Fruit fly (Drosophila melanogaster): ENCODE results near the gene CG5001.

CG5001 gene

dm6 chr2L:1157679-1158518 lies 27.7 kb upstream of the CG5001 start, which contains the start of gene capt (continued):
- TF ChIP-seq Stat92E (GFP tag; optimal IDR thresholded peaks at IDR 0.05) (no peak), Dip2 (GFP tag; IDR thresholded peaks at IDR 0.05) (no peak), wor (GFP tag; IDR thresholded peaks at IDR 0.05) (no peak), CG1233 (GFP tag; optimal IDR thresholded peaks at IDR 0.05) (no peak), nom (GFP tag; optimal IDR thresholded peaks at IDR 0.05) (no peak), pzg (GFP tag; optimal IDR thresholded peaks at IDR 0.05) (peak; percentile 39), ab (GFP tag; optimal IDR thresholded peaks at IDR 0.05) (no peak), Sox102F (GFP tag; optimal IDR thresholded peaks at IDR 0.05) (no peak), Bdp1 (GFP tag; optimal IDR thresholded peaks at IDR 0.05) (no peak), CG18011 (GFP tag; optimal IDR thresholded peaks at IDR 0.05) (no peak), ewg (GFP tag; optimal IDR thresholded peaks at IDR 0.05) (peak; percentile 5), Eip74EF (GFP tag; optimal IDR thresholded peaks at IDR 0.05) (no peak), Pdp1 (GFP tag; optimal IDR thresholded peaks at IDR 0.05) (peak; percentile 18 to 31), HLH54F (GFP tag; optimal IDR thresholded peaks at IDR 0.05) (peak; percentile 16), nerfin-1 (tag; optimal IDR thresholded peaks at IDR 0.05) (no peak), ken (GFP tag; IDR thresholded peaks at IDR 0.05) (no peak), ci (GFP tag; IDR thresholded peaks at IDR 0.05) (peak; percentile 57; the same call in 1 of the 3 replicates), chinmo (GFP tag; IDR thresholded peaks at IDR 0.05; ENCODE audit: partially characterized antibody) (peak; percentile 82; the same call in 1 of the 4 replicates), CG16813 (GFP tag; IDR thresholded peaks at IDR 0.05; ENCODE audit: partially characterized antibody) (no peak), CG7372 (GFP tag; IDR thresholded peaks at IDR 0.05) (peak; percentile 39; the same call in 1 of the 2 replicates), fru (optimal IDR thresholded peaks at IDR 0.05) (no peak), odd (GFP tag; optimal IDR thresholded peaks at IDR 0.05) (no peak), CG10431 (GFP tag; optimal IDR thresholded peaks at IDR 0.05) (no peak), C15 (GFP tag; IDR thresholded peaks at IDR 0.05) (no peak), Awh (GFP tag; IDR thresholded peaks at IDR 0.05) (no peak), hbn (GFP tag; IDR thresholded peaks at IDR 0.05; ENCODE audit: partially characterized antibody) (no peak), stc (GFP tag; IDR thresholded peaks at IDR 0.05) (no peak), CG17359 (tag; optimal IDR thresholded peaks at IDR 0.05) (no peak), CG4617 (GFP tag; optimal IDR thresholded peaks at IDR 0.05; ENCODE audit: borderline replicate concordance) (no peak), CG2129 (GFP tag; IDR thresholded peaks at IDR 0.05; ENCODE audit: partially characterized antibody) (no peak), nerfin-2 (GFP tag; IDR thresholded peaks at IDR 0.05; ENCODE audit: partially characterized antibody) (no peak), Asciz (GFP tag; optimal IDR thresholded peaks at IDR 0.05) (no peak), emc (GFP tag; optimal IDR thresholded peaks at IDR 0.05) (no peak), CG10654 (GFP tag; optimal IDR thresholded peaks at IDR 0.05) (no peak), zen2 (GFP tag; IDR thresholded peaks at IDR 0.05; ENCODE audit: partially characterized antibody) (no peak), fd64A (GFP tag; optimal IDR thresholded peaks at IDR 0.05) (no peak), CG12071 (GFP tag; optimal IDR thresholded peaks at IDR 0.05) (no peak), CG9437 (GFP tag; optimal IDR thresholded peaks at IDR 0.05) (peak; percentile 44), CG7928 (GFP tag; optimal IDR thresholded peaks at IDR 0.05) (no peak), CG1832 (GFP tag; optimal IDR thresholded peaks at IDR 0.05) (no peak), Hand (GFP tag; optimal IDR thresholded peaks at IDR 0.05) (no peak), fu2 (GFP tag; optimal IDR thresholded peaks at IDR 0.05) (peak; percentile 10), Hmr (GFP tag; optimal IDR thresholded peaks at IDR 0.05) (no peak), kni (GFP tag; optimal IDR thresholded peaks at IDR 0.05) (no peak), CG6175 (GFP tag; IDR thresholded peaks at IDR 0.05) (no peak), ttk (GFP tag; IDR thresholded peaks at IDR 0.05) (no peak), CG3281 (GFP tag; optimal IDR thresholded peaks at IDR 0.05) (no peak), bab2 (GFP tag; optimal IDR thresholded peaks at IDR 0.05) (peak; percentile 40)

Measured in whole organism, embryonic.